Worm (Caenorhabditis elegans): Measurements from ENCODE around the gene F08D12.12.

- TF ChIP-seq B0310.2 (tag; optimal IDR thresholded peaks at IDR 0.05) (no peak), ama-1 (optimal IDR thresholded peaks at IDR 0.05) (no peak), ceh-36 (tag; optimal IDR thresholded peaks at IDR 0.05) (no peak)
Observed at ce11 chrII:2757954-2758353, 28.9 kb downstream of the F08D12.12 start, which contains the start of gene F29A7.8.

All from whole organism, early embryonic.